Fruit fly (Drosophila melanogaster): ENCODE data around the gene Brd.

DNA sequence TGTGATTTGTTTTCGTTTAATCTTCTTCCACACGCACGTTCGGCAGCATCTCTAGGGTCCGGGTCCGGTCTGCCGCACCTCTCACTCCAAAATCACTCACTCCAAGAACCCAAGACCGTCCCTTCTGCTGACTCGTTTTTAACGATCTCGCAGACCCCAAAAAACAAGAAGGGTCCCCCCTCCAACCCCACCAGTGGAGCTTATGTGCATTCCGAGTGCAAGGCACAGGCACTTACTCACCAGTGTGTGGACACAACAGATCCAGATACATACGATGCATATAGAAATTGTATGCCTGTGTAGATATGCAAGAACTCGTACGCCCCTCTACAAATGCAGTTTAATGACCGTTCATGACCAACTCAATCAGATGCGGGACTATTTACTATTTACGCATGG is 6.0 kb downstream of the Brd start:
- TF ChIP-seq CG33017 (tag; optimal IDR thresholded peaks at IDR 0.05) = no peak
- no peak for TF ChIP-seq Clk (GFP tag; optimal IDR thresholded peaks at IDR 0.05)
- no peak for TF ChIP-seq CG7045 (GFP tag; optimal IDR thresholded peaks at IDR 0.05)
- TF ChIP-seq CG12768 (GFP tag; optimal IDR thresholded peaks at IDR 0.05) = no peak
- TF ChIP-seq tj (GFP tag; optimal IDR thresholded peaks at IDR 0.05) = no peak
- no peak for TF ChIP-seq toe (GFP tag; optimal IDR thresholded peaks at IDR 0.05)
- TF ChIP-seq pad (GFP tag; optimal IDR thresholded peaks at IDR 0.05) = no peak
- TF ChIP-seq ovo (GFP tag; optimal IDR thresholded peaks at IDR 0.05) = no peak
- TF ChIP-seq CG7101 (tag; optimal IDR thresholded peaks at IDR 0.05) = no peak
- no peak for TF ChIP-seq CG14711 (tag; optimal IDR thresholded peaks at IDR 0.05)
- no peak for TF ChIP-seq Hr96 (GFP tag; optimal IDR thresholded peaks at IDR 0.05)
- TF ChIP-seq Crg-1 (GFP tag; optimal IDR thresholded peaks at IDR 0.05) = no peak
